Fruit fly (Drosophila melanogaster) whole organism, embryonic: ENCODE results near the gene CG8289.

Source experiments
- B-H2 ChIP-seq: fragments of 200-800 bp; sonication (Bioruptor generic); optimal IDR thresholded peaks from 2 replicates; lab custom pipeline; 2018; ENCODE audit warnings: missing biosample characterization, mild to moderate bottlenecking, missing genetic modification characterization
- C15 ChIP-seq: fragments of 200-800 bp; sonication (Bioruptor generic); IDR thresholded peaks from 3 replicates; pipeline ENCODE4 v1.3.6; 2022; ENCODE audit warnings: missing biosample characterization, missing genetic modification characterization
- CG10959 ChIP-seq: fragments of 200-800 bp; sonication (Bioruptor generic); IDR thresholded peaks from 2 replicates; pipeline ENCODE4 v1.3.6; 2022; ENCODE audit warnings: missing biosample characterization, missing genetic modification characterization
- CG13296 ChIP-seq: fragments of 200-800 bp; sonication (Bioruptor generic); optimal IDR thresholded peaks from 3 replicates; lab custom pipeline; 2018; ENCODE audit warnings: missing biosample characterization, mild to moderate bottlenecking, missing genetic modification characterization
- CG14965 ChIP-seq: fragments of 200-800 bp; sonication (Bioruptor generic); optimal IDR thresholded peaks from 2 replicates; lab custom pipeline; 2016; ENCODE audit warnings: missing biosample characterization, missing genetic modification characterization, borderline replicate concordance
- CG15269 ChIP-seq: fragments of 200-800 bp; sonication (Bioruptor generic); optimal IDR thresholded peaks from 2 replicates; lab custom pipeline; 2018; ENCODE audit warnings: missing biosample characterization, mild to moderate bottlenecking, missing genetic modification characterization, moderate library complexity
- CG1529 ChIP-seq: fragments of 200-800 bp; sonication (Bioruptor generic); optimal IDR thresholded peaks from 3 replicates; lab custom pipeline; 2018; ENCODE audit warnings: missing biosample characterization, missing genetic modification characterization
- CG15601 ChIP-seq: fragments of 200-800 bp; sonication (Bioruptor generic); optimal IDR thresholded peaks from 3 replicates; lab custom pipeline; 2019; ENCODE audit warnings: missing biosample characterization, mild to moderate bottlenecking, missing genetic modification characterization, moderate library complexity
- CG1603 ChIP-seq: fragments of 200-800 bp; sonication (Bioruptor generic); optimal IDR thresholded peaks from 2 replicates; lab custom pipeline; 2019; ENCODE audit warnings: missing biosample characterization, mild to moderate bottlenecking, missing genetic modification characterization, moderate library complexity
- CG16815 ChIP-seq: fragments of 200-800 bp; sonication (Bioruptor generic); optimal IDR thresholded peaks from 3 replicates; lab custom pipeline; 2017; ENCODE audit warnings: missing biosample characterization, mild to moderate bottlenecking, missing genetic modification characterization
- CG17328 ChIP-seq: fragments of 200-800 bp; sonication (Bioruptor generic); IDR thresholded peaks from 2 replicates; pipeline ENCODE4 v1.3.6; 2022; ENCODE audit warnings: missing biosample characterization, missing genetic modification characterization
- CG17359 ChIP-seq: fragments of 200-800 bp; sonication (Bioruptor generic); optimal IDR thresholded peaks from 3 replicates; lab custom pipeline; 2018; ENCODE audit warnings: missing biosample characterization, mild to moderate bottlenecking, missing genetic modification characterization, moderate library complexity
- CG17612 ChIP-seq: fragments of 200-800 bp; sonication (Bioruptor generic); IDR thresholded peaks from 2 replicates; pipeline ENCODE4 v1.3.6; 2022; ENCODE audit warnings: missing biosample characterization, missing genetic modification characterization
- CG30403 ChIP-seq: fragments of 200-800 bp; sonication (Bioruptor generic); optimal IDR thresholded peaks from 3 replicates; lab custom pipeline; 2016; ENCODE audit warnings: missing biosample characterization, missing genetic modification characterization
- CG34224 ChIP-seq: fragments of 200-800 bp; sonication (Bioruptor generic); IDR thresholded peaks from 3 replicates; pipeline ENCODE4 v1.3.6; 2022; ENCODE audit warnings: missing biosample characterization, missing genetic modification characterization; ENCODE audit not compliant: partially characterized antibody
- CG3847 ChIP-seq: fragments of 200-800 bp; sonication (Bioruptor generic); IDR thresholded peaks from 2 replicates; pipeline ENCODE4 v1.3.6; 2022; ENCODE audit warnings: missing biosample characterization, missing genetic modification characterization
- CG42726 ChIP-seq: fragments of 200-800 bp; sonication (Bioruptor generic); IDR thresholded peaks from 2 replicates; pipeline ENCODE4 v1.3.6; 2022; ENCODE audit warnings: missing biosample characterization, missing genetic modification characterization; ENCODE audit not compliant: partially characterized antibody
- CG4730 ChIP-seq: fragments of 200-800 bp; sonication (Bioruptor generic); IDR thresholded peaks from 2 replicates; pipeline ENCODE4 v1.3.6; 2022; ENCODE audit warnings: missing biosample characterization, missing genetic modification characterization
- CG4820 ChIP-seq: fragments of 200-800 bp; sonication (Bioruptor generic); optimal IDR thresholded peaks from 3 replicates; lab custom pipeline; 2016; ENCODE audit warnings: missing biosample characterization, missing genetic modification characterization
- CG4854 ChIP-seq: fragments of 200-800 bp; sonication (Bioruptor generic); optimal IDR thresholded peaks from 2 replicates; lab custom pipeline; 2016; ENCODE audit warnings: missing biosample characterization, missing genetic modification characterization, inconsistent platforms
- CG7786 ChIP-seq: fragments of 200-800 bp; sonication (Bioruptor generic); optimal IDR thresholded peaks from 2 replicates; lab custom pipeline; 2016; ENCODE audit warnings: missing biosample characterization, missing genetic modification characterization
- Chrac-16 ChIP-seq: fragments of 200-800 bp; sonication (Bioruptor generic); optimal IDR thresholded peaks from 3 replicates; lab custom pipeline; 2016; ENCODE audit warnings: missing biosample characterization, missing genetic modification characterization
- Dip3 ChIP-seq: fragments of 200-800 bp; sonication (Bioruptor generic); optimal IDR thresholded peaks from 3 replicates; lab custom pipeline; 2016; ENCODE audit warnings: missing biosample characterization, missing genetic modification characterization
- Dll ChIP-seq: fragments of 200-800 bp; sonication (Bioruptor generic); IDR thresholded peaks from 4 replicates; pipeline ENCODE4 v1.3.6; 2022; ENCODE audit warnings: missing biosample characterization, missing genetic modification characterization; ENCODE audit not compliant: partially characterized antibody
- Dref ChIP-seq: fragments of 200-800 bp; sonication (Bioruptor generic); IDR thresholded peaks from 2 replicates; pipeline ENCODE4 v1.3.6; 2022; ENCODE audit warnings: missing biosample characterization, missing genetic modification characterization
- E2f2 ChIP-seq: fragments of 200-800 bp; sonication (Bioruptor generic); IDR thresholded peaks from 2 replicates; pipeline ENCODE4 v1.3.6; 2022; ENCODE audit warnings: missing biosample characterization, missing genetic modification characterization
- Eip74EF ChIP-seq, 2 experiments: fragments of 200-800 bp in 1 of 2; fragments of >200 bp in 1 of 2; sonication (Bioruptor generic) in 1 of 2; optimal IDR thresholded peaks; 2 replicates each; lab custom pipeline; 2017 to 2019; ENCODE audit warnings: missing biosample characterization in 2 of 2, missing genetic modification characterization in 2 of 2, mild to moderate bottlenecking in 1 of 2, moderate library complexity in 1 of 2
- Gug ChIP-seq: fragments of 200-800 bp; sonication (Bioruptor generic); IDR thresholded peaks from 4 replicates; pipeline ENCODE4 v1.3.6; 2022; ENCODE audit warnings: missing biosample characterization, missing genetic modification characterization
- Hr3 ChIP-seq: fragments of 200-800 bp; sonication (Bioruptor generic); optimal IDR thresholded peaks from 3 replicates; lab custom pipeline; 2016; ENCODE audit warnings: missing biosample characterization, missing genetic modification characterization
- MBD-R2 ChIP-seq: fragments of 200-800 bp; sonication (Bioruptor generic); IDR thresholded peaks from 2 replicates; pipeline ENCODE4 v1.3.6; 2022; ENCODE audit warnings: missing biosample characterization, missing genetic modification characterization
- Meics ChIP-seq: fragments of 200-800 bp; sonication (Bioruptor generic); optimal IDR thresholded peaks from 2 replicates; lab custom pipeline; 2017; ENCODE audit warnings: missing biosample characterization, mild to moderate bottlenecking, missing genetic modification characterization
- Stat92E ChIP-seq, 3 experiments: fragments of >200 bp in 2 of 3; fragments of 200-800 bp in 1 of 3; sonication (Bioruptor generic) in 1 of 3; optimal IDR thresholded peaks; 2 replicates each; lab custom pipeline; 2017 to 2019; ENCODE audit warnings: missing biosample characterization in 3 of 3, missing genetic modification characterization in 3 of 3, mild to moderate bottlenecking in 1 of 3, moderate library complexity in 1 of 3
- dati ChIP-seq: fragments of 200-800 bp; sonication (Bioruptor generic); IDR thresholded peaks from 2 replicates; pipeline ENCODE4 v1.3.6; 2022; ENCODE audit warnings: missing biosample characterization, missing genetic modification characterization
- disco-r ChIP-seq: fragments of 200-800 bp; sonication (Bioruptor generic); optimal IDR thresholded peaks from 2 replicates; lab custom pipeline; 2016; ENCODE audit warnings: missing biosample characterization, missing genetic modification characterization
- dmrt11E ChIP-seq: fragments of 200-800 bp; sonication (Bioruptor generic); optimal IDR thresholded peaks from 3 replicates; lab custom pipeline; 2018; ENCODE audit warnings: missing biosample characterization, mild to moderate bottlenecking, missing genetic modification characterization, moderate library complexity
- dysf ChIP-seq: fragments of 200-800 bp; sonication (Bioruptor generic); IDR thresholded peaks from 3 replicates; pipeline ENCODE4 v1.3.6; 2022; ENCODE audit warnings: missing biosample characterization, missing genetic modification characterization
- esg ChIP-seq: fragments of 200-800 bp; sonication (Bioruptor generic); conservative IDR thresholded peaks from 2 replicates; pipeline ENCODE4 v1.3.6; 2022; ENCODE audit warnings: missing biosample characterization, missing genetic modification characterization
- gem ChIP-seq: fragments of 200-800 bp; sonication (Bioruptor generic); optimal IDR thresholded peaks from 2 replicates; lab custom pipeline; 2019; ENCODE audit warnings: missing biosample characterization, mild to moderate bottlenecking, missing genetic modification characterization, moderate library complexity
- ham ChIP-seq: fragments of 200-800 bp; sonication (Bioruptor generic); IDR thresholded peaks from 2 replicates; pipeline ENCODE4 v1.3.6; 2022; ENCODE audit warnings: missing biosample characterization, missing genetic modification characterization
- lbe ChIP-seq: fragments of 200-800 bp; sonication (Bioruptor generic); optimal IDR thresholded peaks from 2 replicates; lab custom pipeline; 2016; ENCODE audit warnings: missing biosample characterization, mild to moderate bottlenecking, missing genetic modification characterization
- lilli ChIP-seq: fragments of 200-800 bp; sonication (Bioruptor generic); optimal IDR thresholded peaks from 3 replicates; lab custom pipeline; 2016; ENCODE audit warnings: missing biosample characterization, missing genetic modification characterization
- nom ChIP-seq: fragments of 200-800 bp; sonication (Bioruptor generic); optimal IDR thresholded peaks from 2 replicates; lab custom pipeline; 2017; ENCODE audit warnings: missing biosample characterization, missing genetic modification characterization, mild to moderate bottlenecking, moderate library complexity, missing genetic modification reagents
- prd ChIP-seq, 3 experiments: fragments of >200 bp in 2 of 3; fragments of 200-800 bp in 1 of 3; sonication (Bioruptor generic) in 1 of 3; optimal IDR thresholded peaks in 2 of 3; IDR thresholded peaks in 1 of 3; 2 replicates in 2 of 3; 3 replicates in 1 of 3; pipeline versions ENCODE4 v1.3.6 to Lab custom; 2017 to 2022; ENCODE audit warnings: missing biosample characterization in 1 of 3, missing genetic modification characterization in 1 of 3
- pum ChIP-seq: fragments of 200-800 bp; sonication (Bioruptor generic); optimal IDR thresholded peaks from 2 replicates; lab custom pipeline; 2016; ENCODE audit warnings: missing biosample characterization, missing genetic modification characterization
- sc ChIP-seq, 3 experiments: fragments of >200 bp in 2 of 3; fragments of 200-800 bp in 1 of 3; sonication (Bioruptor generic) in 1 of 3; optimal IDR thresholded peaks; 2 replicates in 2 of 3; 3 replicates in 1 of 3; lab custom pipeline; 2017; ENCODE audit warnings: mild to moderate bottlenecking in 1 of 3, missing biosample characterization in 1 of 3, missing genetic modification characterization in 1 of 3, missing genetic modification reagents in 1 of 3
- tap ChIP-seq: fragments of 200-800 bp; optimal IDR thresholded peaks from 3 replicates; lab custom pipeline; 2019; ENCODE audit warnings: missing biosample characterization, mild to moderate bottlenecking, missing genetic modification characterization, moderate library complexity
- tin ChIP-seq: fragments of 200-800 bp; sonication (Bioruptor generic); optimal IDR thresholded peaks from 3 replicates; lab custom pipeline; 2016; ENCODE audit warnings: missing biosample characterization, missing genetic modification characterization
- yki ChIP-seq: fragments of >200 bp; optimal IDR thresholded peaks from 3 replicates; lab custom pipeline; 2018
- z ChIP-seq: fragments of 200-800 bp; sonication (Bioruptor generic); IDR thresholded peaks from 3 replicates; pipeline ENCODE4 v1.3.6; 2022; ENCODE audit warnings: missing biosample characterization, missing genetic modification characterization

Gene CG8289

DNA sequence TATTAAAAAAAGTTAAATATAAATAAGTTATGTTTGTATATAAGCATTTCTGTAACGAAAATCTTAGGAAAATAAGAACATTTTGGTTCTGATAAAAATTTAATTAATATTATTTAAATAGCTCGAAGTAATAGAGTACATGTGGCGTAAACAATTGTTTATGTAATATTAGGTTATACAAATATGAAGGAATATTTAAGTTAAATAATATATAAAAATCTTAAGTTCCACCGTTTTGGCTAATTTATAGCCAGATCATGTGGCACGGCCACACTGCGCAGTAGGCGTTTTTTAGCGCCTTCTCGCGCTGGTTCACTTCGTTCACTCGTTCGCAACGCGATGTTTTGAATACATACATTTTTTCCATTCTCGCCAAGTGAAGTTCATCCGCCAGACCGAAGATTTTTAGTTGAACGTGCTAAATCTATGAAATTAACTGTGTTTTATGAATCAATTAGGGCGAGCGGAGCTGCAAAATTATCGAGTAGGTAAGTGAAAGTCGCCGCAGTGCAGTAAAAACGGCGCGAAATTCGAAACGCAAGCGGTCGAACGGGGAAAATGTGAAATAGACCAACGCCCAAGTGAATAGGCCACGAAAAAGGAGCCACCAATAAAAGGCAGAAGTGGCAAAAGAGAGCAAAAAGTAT is 21.3 kb upstream of the CG8289 start, which contains the start of gene beta-Spec (continued):
- TF ChIP-seq gem (tag; lab: Kevin White, UChicago), result no peak
- TF ChIP-seq MBD-R2 (GFP tag; lab: Robert Waterston, UW), result peak; percentile 21; the same call in 1 of the 2 replicates
- TF ChIP-seq Stat92E (GFP tag; optimal IDR thresholded peaks at IDR 0.05; lab: Kevin White, UChicago), result no peak
- no peak for TF ChIP-seq CG7786
- no peak for TF ChIP-seq ham
- TF ChIP-seq dati, result no peak
- no peak for TF ChIP-seq CG4820 (GFP tag; lab: Kevin White, UChicago)
- no peak for TF ChIP-seq CG4854 (GFP tag; lab: Kevin White, UChicago)
- TF ChIP-seq CG13296 (GFP tag; lab: Kevin White, UChicago), result no peak
- no peak for TF ChIP-seq CG34224 (GFP tag; lab: Robert Waterston, UW)
- TF ChIP-seq lilli, result no peak
- TF ChIP-seq Eip74EF (GFP tag; optimal IDR thresholded peaks at IDR 0.05; lab: Kevin White, UChicago), result no peak
- TF ChIP-seq z (GFP tag; lab: Robert Waterston, UW), result no peak
- no peak for TF ChIP-seq pum (GFP tag; lab: Kevin White, UChicago)
- TF ChIP-seq E2f2 (GFP tag; lab: Robert Waterston, UW), result 0 out of 2 replicates have a peak, but pooled peaks have one; percentile 18
- no peak for TF ChIP-seq CG17359 (tag; lab: Kevin White, UChicago)
- TF ChIP-seq Dip3 (GFP tag; lab: Kevin White, UChicago), result no peak
- no peak for TF ChIP-seq esg (GFP tag; lab: Robert Waterston, UW)
- TF ChIP-seq CG15601 (tag; lab: Kevin White, UChicago), result no peak
- no peak for TF ChIP-seq CG10959 (GFP tag; lab: Robert Waterston, UW)
- TF ChIP-seq CG16815 (GFP tag; lab: Kevin White, UChicago), result no peak
- no peak for TF ChIP-seq CG42726
- TF ChIP-seq tap, result no peak
- no peak for TF ChIP-seq CG1529 (GFP tag; lab: Kevin White, UChicago)
- TF ChIP-seq Meics, result peak; percentile 28
- TF ChIP-seq Gug (GFP tag; lab: Robert Waterston, UW), result no peak
- no peak for TF ChIP-seq prd (optimal IDR thresholded peaks at IDR 0.05; lab: Kevin White, UChicago)
- TF ChIP-seq prd (GFP tag; IDR thresholded peaks at IDR 0.05; lab: Robert Waterston, UW), result 0 out of 3 replicates have a peak, but pooled peaks have one; percentile 30
- TF ChIP-seq CG3847 (GFP tag; lab: Robert Waterston, UW), result peak; percentile 15; the same call in 1 of the 2 replicates
- TF ChIP-seq nom (GFP tag; lab: Kevin White, UChicago), result no peak
- TF ChIP-seq Hr3 (GFP tag; lab: Kevin White, UChicago), result no peak
- TF ChIP-seq B-H2 (GFP tag; lab: Kevin White, UChicago), result no peak
- no peak for TF ChIP-seq dysf (GFP tag; lab: Robert Waterston, UW)
- no peak for TF ChIP-seq yki
- TF ChIP-seq tin (GFP tag; lab: Kevin White, UChicago), result no peak
- TF ChIP-seq CG30403 (GFP tag; lab: Kevin White, UChicago), result peak; percentile 51
- TF ChIP-seq CG17612 (GFP tag; lab: Robert Waterston, UW), result no peak
- no peak for TF ChIP-seq CG4730 (GFP tag; lab: Robert Waterston, UW)
- no peak for TF ChIP-seq sc (optimal IDR thresholded peaks at IDR 0.05; lab: Kevin White, UChicago)
- TF ChIP-seq sc (GFP tag; optimal IDR thresholded peaks at IDR 0.05; lab: Kevin White, UChicago), result no peak
- no peak for TF ChIP-seq Dll (GFP tag; lab: Robert Waterston, UW)
- TF ChIP-seq disco-r (GFP tag; lab: Kevin White, UChicago), result no peak
- TF ChIP-seq Chrac-16 (GFP tag; lab: Kevin White, UChicago), result no peak
- TF ChIP-seq lbe, result no peak
- peak; percentile 1 for TF ChIP-seq CG1603 (tag; lab: Kevin White, UChicago)
- no peak for TF ChIP-seq C15 (GFP tag; lab: Robert Waterston, UW)
- TF ChIP-seq CG14965 (GFP tag; lab: Kevin White, UChicago), result no peak
- no peak for TF ChIP-seq CG15269 (tag; lab: Kevin White, UChicago)
- TF ChIP-seq Dref (GFP tag; lab: Robert Waterston, UW), result no peak
- TF ChIP-seq dmrt11E (tag; lab: Kevin White, UChicago), result peak; percentile 4
- TF ChIP-seq CG17328 (GFP tag; lab: Robert Waterston, UW), result no peak
